Fruit fly (Drosophila melanogaster) Kc167 (cell line): Measurements from ENCODE around the gene CG43120.

ENCODE experiments used
- h ChIP-seq: fragments of >200 bp; optimal IDR thresholded peaks from 3 replicates; lab custom pipeline; 2018; ENCODE audit warnings: missing external identifiers
- psq ChIP-seq: fragments of >200 bp; optimal IDR thresholded peaks from 2 replicates; lab custom pipeline; 2017; ENCODE audit warnings: missing external identifiers
- ttk ChIP-seq: sonication (Bioruptor generic); optimal IDR thresholded peaks from 2 replicates; lab custom pipeline; 2017; ENCODE audit warnings: missing external identifiers

- TF ChIP-seq ttk = no peak
- no peak for TF ChIP-seq psq
- TF ChIP-seq h (lab: Kevin White, UChicago) = no peak
Measured at dm6 chr3L:14359815-14360719, 21.6 kb upstream of the CG43120 start.
